Worm (Caenorhabditis elegans): ENCODE measurements around the gene Y45G5AM.3.

- TF ChIP-seq flt-1 (GFP tag; IDR thresholded peaks at IDR 0.05) (no peak), sea-1 (GFP tag; conservative IDR thresholded peaks at IDR 0.05) (no peak), ama-1 (optimal IDR thresholded peaks at IDR 0.05) (no peak), aly-1 (tag; optimal IDR thresholded peaks at IDR 0.05) (no peak)
These were observed 34.8 kb downstream of the Y45G5AM.3 start, which contains the start of gene rpac-40 for ce11 chrV:4199185-4199584.
